Worm (Caenorhabditis elegans) whole organism, L4 larva: ENCODE measurements around the gene pkc-3.

Experiments used
- daf-16 ChIP-seq, 3 experiments: sonication (generic microtip); optimal IDR thresholded peaks; 2 replicates each; lab custom pipeline; 2016 to 2017; ENCODE audit warnings: missing genetic modification characterization in 3 of 3, missing genetic modification reagents in 3 of 3, mild to moderate bottlenecking in 2 of 3, missing compliant biosample characterization in 2 of 3, missing biosample characterization in 1 of 3, moderate library complexity in 1 of 3
- nhr-10 ChIP-seq: fragments of 150-350 bp; optimal IDR thresholded peaks from 2 replicates; lab custom pipeline; 2014; ENCODE audit warnings: missing biosample characterization, missing genetic modification characterization

ce11 chrII:5426054-5426453 lies 46.2 kb downstream of the pkc-3 start:
- no peak for TF ChIP-seq daf-16 (GFP tag; optimal IDR thresholded peaks at IDR 0.05; lab: Kevin White, UChicago)
- TF ChIP-seq daf-16 (tag; optimal IDR thresholded peaks at IDR 0.05; lab: Kevin White, UChicago) = peak; percentile 63
- no peak for TF ChIP-seq nhr-10 (tag; lab: Kevin White, UChicago)
